Fruit fly (Drosophila melanogaster) whole organism: ENCODE measurements around the gene CG7320.

Experiments
- psq ChIP-seq: fragments of >200 bp; optimal IDR thresholded peaks from 2 replicates; lab custom pipeline; 2017
- usp ChIP-seq: fragments of >200 bp; optimal IDR thresholded peaks from 2 replicates; lab custom pipeline; 2017; ENCODE audit warnings: missing biosample characterization, missing genetic modification characterization, mixed read lengths

- TF ChIP-seq psq (lab: Kevin White, UChicago) (no peak), usp (no peak)
These were observed 6.8 kb upstream of the CG7320 start for dm6 chr3L:18194323-18194996.
